Fruit fly (Drosophila melanogaster): ENCODE data around the gene CG7573.

Gene CG7573

dm6 chr3L:11328015-11328680 lies 16.6 kb downstream of the CG7573 start (continued):
- TF ChIP-seq CG4617 (GFP tag; optimal IDR thresholded peaks at IDR 0.05; ENCODE audit: borderline replicate concordance), result no peak
- no peak for TF ChIP-seq CG34422 (GFP tag; IDR thresholded peaks at IDR 0.05)
- peak; percentile 4 for TF ChIP-seq CG12219 (GFP tag; optimal IDR thresholded peaks at IDR 0.05)
- no peak for TF ChIP-seq crp (GFP tag; optimal IDR thresholded peaks at IDR 0.05)
- TF ChIP-seq HmgD (GFP tag; optimal IDR thresholded peaks at IDR 0.05), result no peak
- peak; percentile 46 for TF ChIP-seq pros (GFP tag; optimal IDR thresholded peaks at IDR 0.05)
- TF ChIP-seq CG13894 (tag; optimal IDR thresholded peaks at IDR 0.05), result peak; percentile 88
- TF ChIP-seq lab (GFP tag; optimal IDR thresholded peaks at IDR 0.05), result peak; percentile 35
- TF ChIP-seq Mrtf (GFP tag; IDR thresholded peaks at IDR 0.05), result 0 out of 3 replicates have a peak, but pooled peaks have one; percentile 12
- no peak for TF ChIP-seq kah (GFP tag; optimal IDR thresholded peaks at IDR 0.05)
- TF ChIP-seq D (optimal IDR thresholded peaks at IDR 0.05), result no peak
- peak; percentile 59 for TF ChIP-seq D (GFP tag; optimal IDR thresholded peaks at IDR 0.05)
- TF ChIP-seq E2f1 (GFP tag; IDR thresholded peaks at IDR 0.05), result peak; percentile 53; the same call in 1 of the 2 replicates
- peak; percentile 75 for TF ChIP-seq CG18262 (tag; optimal IDR thresholded peaks at IDR 0.05)
- TF ChIP-seq CG15514 (GFP tag; optimal IDR thresholded peaks at IDR 0.05), result peak; percentile 14
- peak; percentile 57 for TF ChIP-seq dmrt99B (tag; optimal IDR thresholded peaks at IDR 0.05)
- TF ChIP-seq CG5180 (GFP tag; optimal IDR thresholded peaks at IDR 0.05), result peak; percentile 8
- no peak for TF ChIP-seq unc-4 (GFP tag; IDR thresholded peaks at IDR 0.05; ENCODE audit: partially characterized antibody)
- TF ChIP-seq Gug (GFP tag; IDR thresholded peaks at IDR 0.05), result 0 out of 4 replicates have a peak, but pooled peaks have one; percentile 7
- peak; percentile 16 for TF ChIP-seq CG8924 (tag; optimal IDR thresholded peaks at IDR 0.05)
- TF ChIP-seq crol (GFP tag; IDR thresholded peaks at IDR 0.05), result peak; percentile 74
- TF ChIP-seq Bgb (GFP tag; IDR thresholded peaks at IDR 0.05; ENCODE audit: partially characterized antibody), result no peak
- TF ChIP-seq CG17912 (GFP tag; optimal IDR thresholded peaks at IDR 0.05), result no peak
- TF ChIP-seq ftz-f1 (GFP tag; optimal IDR thresholded peaks at IDR 0.05), result no peak
- peak; percentile 14 for TF ChIP-seq CG9437 (GFP tag; optimal IDR thresholded peaks at IDR 0.05)
- TF ChIP-seq CG6254 (GFP tag; optimal IDR thresholded peaks at IDR 0.05), result peak; percentile 37
- TF ChIP-seq Meics (GFP tag; optimal IDR thresholded peaks at IDR 0.05), result peak; percentile 77
- TF ChIP-seq CG9876 (GFP tag; optimal IDR thresholded peaks at IDR 0.05), result no peak
- peak; percentile 94 for TF ChIP-seq abd-A (tag; optimal IDR thresholded peaks at IDR 0.05)
- no peak for TF ChIP-seq TFAM (GFP tag; optimal IDR thresholded peaks at IDR 0.05)
- TF ChIP-seq CG15269 (tag; optimal IDR thresholded peaks at IDR 0.05), result peak; percentile 43
- peak; percentile 25; the same call in 1 of the 2 replicates for TF ChIP-seq ttk (GFP tag; IDR thresholded peaks at IDR 0.05)
- TF ChIP-seq CG31388 (GFP tag; optimal IDR thresholded peaks at IDR 0.05), result peak; percentile 23
- peak; percentile 53 for TF ChIP-seq sisA (GFP tag; IDR thresholded peaks at IDR 0.05)
- no peak for TF ChIP-seq Lpt (GFP tag; optimal IDR thresholded peaks at IDR 0.05)
- TF ChIP-seq CG12769 (tag; optimal IDR thresholded peaks at IDR 0.05), result peak; percentile 84
- TF ChIP-seq inv (GFP tag; IDR thresholded peaks at IDR 0.05; ENCODE audit: partially characterized antibody), result no peak
- TF ChIP-seq danr (GFP tag; IDR thresholded peaks at IDR 0.05), result peak; percentile 55; the same call in 1 of the 2 replicates
- peak; percentile 4 for TF ChIP-seq Nf-YC (tag; optimal IDR thresholded peaks at IDR 0.05)
- TF ChIP-seq tin (GFP tag; optimal IDR thresholded peaks at IDR 0.05), result peak; percentile 59
- TF ChIP-seq CG4360 (GFP tag; IDR thresholded peaks at IDR 0.05), result peak; percentile 67
- TF ChIP-seq CG17612 (GFP tag; IDR thresholded peaks at IDR 0.05), result no peak
- peak; percentile 27; the same call in 1 of the 2 replicates for TF ChIP-seq HLH3B (GFP tag; IDR thresholded peaks at IDR 0.05)
- TF ChIP-seq bsh (GFP tag; optimal IDR thresholded peaks at IDR 0.05), result peak in 1 of 2 experiments; percentile 25
- TF ChIP-seq Sry-δ (GFP tag; optimal IDR thresholded peaks at IDR 0.05), result no peak
- peak; percentile 81 for TF ChIP-seq Med (GFP tag)
- TF ChIP-seq ssp (GFP tag; IDR thresholded peaks at IDR 0.05), result 0 out of 2 replicates have a peak, but pooled peaks have one; percentile 25
- no peak for TF ChIP-seq CG11723 (GFP tag; optimal IDR thresholded peaks at IDR 0.05)
- TF ChIP-seq CG10543 (GFP tag; optimal IDR thresholded peaks at IDR 0.05), result peak; percentile 68

Measured in whole organism, embryonic.